Worm (Caenorhabditis elegans): ENCODE data around the gene F49F1.17.

DNA sequence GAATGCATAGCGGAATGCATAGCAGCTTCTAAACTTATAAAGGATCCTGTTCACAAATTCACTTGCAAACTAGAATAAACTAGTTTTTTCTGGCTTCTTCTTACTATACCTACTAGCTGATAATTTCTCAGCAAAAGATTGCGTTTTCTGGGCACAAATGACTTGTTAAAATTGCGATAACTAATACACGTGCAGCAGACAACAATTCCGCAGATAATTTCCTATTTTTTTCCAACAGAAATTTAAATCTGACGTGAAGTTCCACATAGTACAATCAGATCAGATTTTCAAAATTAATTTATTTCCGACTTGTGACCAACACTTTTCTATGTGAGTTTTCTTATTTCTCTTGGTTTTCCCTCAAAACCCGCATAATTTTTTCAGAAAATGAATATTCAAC, 28.7 kb upstream of the F49F1.17 start, which contains the start of gene scrm-8:
- TF ChIP-seq Y95B8A.8 (GFP tag; IDR thresholded peaks at IDR 0.05) (no peak), B0019.2 (GFP tag; conservative IDR thresholded peaks at IDR 0.05) (no peak), athp-1 (tag; optimal IDR thresholded peaks at IDR 0.05) (no peak), unc-62 (GFP tag; optimal IDR thresholded peaks at IDR 0.05) (no peak), akir-1 (GFP tag; optimal IDR thresholded peaks at IDR 0.05) (no peak), nfya-1 (tag; optimal IDR thresholded peaks at IDR 0.05; ENCODE audit: borderline replicate concordance, insufficient read depth) (no peak), let-607 (tag; optimal IDR thresholded peaks at IDR 0.05) (no peak), dpl-1 (GFP tag; optimal IDR thresholded peaks at IDR 0.05) (no peak), ztf-3 (GFP tag; optimal IDR thresholded peaks at IDR 0.05) (no peak), lin-54 (GFP tag; optimal IDR thresholded peaks at IDR 0.05) (no peak), lir-1 (GFP tag; conservative IDR thresholded peaks at IDR 0.05) (no peak), C06A6.2 (GFP tag; conservative IDR thresholded peaks at IDR 0.05) (no peak), zim-3 (tag; optimal IDR thresholded peaks at IDR 0.05) (no peak), snpc-4 (GFP tag; optimal IDR thresholded peaks at IDR 0.05) (no peak), snpc-4 (tag; optimal IDR thresholded peaks at IDR 0.05) (no peak)
